Worm (Caenorhabditis elegans) whole organism, mixed stage, embryonic: ENCODE data around the gene ttr-8.
"Not testable (repeated sequence)": the region's sequence is repeated elsewhere in the genome, so short reads cannot be mapped to it uniquely, and the experiment has no call there.

Experiments
- elt-1 ChIP-seq: sonication (generic microtip); optimal IDR thresholded peaks from 2 replicates; lab custom pipeline; 2017; ENCODE audit warnings: missing genetic modification characterization, mild to moderate bottlenecking, missing compliant biosample characterization, antibody characterized with exemption, moderate library complexity, borderline replicate concordance; ENCODE audit not compliant: insufficient read depth
- hlh-1 ChIP-seq: fragments of 150-350 bp; optimal IDR thresholded peaks from 2 replicates; lab custom pipeline; 2014; ENCODE audit warnings: missing biosample characterization, missing genetic modification reagents, missing genetic modification characterization
- lin-13 ChIP-seq: fragments of 150-350 bp; optimal IDR thresholded peaks from 2 replicates; lab custom pipeline; 2014; ENCODE audit warnings: missing biosample characterization, missing genetic modification characterization
- nhr-237 ChIP-seq: fragments of 150-350 bp; optimal IDR thresholded peaks from 2 replicates; lab custom pipeline; 2014; ENCODE audit warnings: missing biosample characterization, missing genetic modification characterization
- sptf-1 ChIP-seq: sonication (generic microtip); optimal IDR thresholded peaks from 2 replicates; lab custom pipeline; 2017; ENCODE audit warnings: mild to moderate bottlenecking, missing genetic modification characterization, moderate library complexity, missing compliant biosample characterization
- unc-39 ChIP-seq: fragments of 150-350 bp; optimal IDR thresholded peaks from 2 replicates; lab custom pipeline; 2014; ENCODE audit warnings: missing biosample characterization, missing genetic modification characterization
- ztf-11 ChIP-seq: fragments of 150-350 bp; optimal IDR thresholded peaks from 2 replicates; lab custom pipeline; 2014; ENCODE audit warnings: missing biosample characterization, missing genetic modification characterization

DNA sequence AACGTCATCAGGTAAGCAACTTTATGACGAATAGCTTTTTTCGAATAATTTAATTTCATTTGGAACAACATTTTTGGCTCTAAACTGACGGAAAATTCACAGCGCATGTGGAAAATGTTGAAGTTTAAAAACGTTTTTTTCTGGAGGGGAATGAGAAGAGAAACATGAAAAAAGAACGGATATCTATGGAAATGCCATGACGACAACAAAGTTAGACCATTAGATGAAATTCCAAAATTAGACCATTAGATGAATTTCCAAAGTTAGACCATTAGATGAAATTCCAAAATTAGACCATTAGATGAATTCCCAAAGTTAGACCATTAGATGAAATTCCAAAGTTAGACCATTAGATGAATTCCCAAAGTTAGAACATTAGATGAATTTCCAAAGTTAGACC lies 29.3 kb upstream of the ttr-8 start, which contains the start of gene Y80D4G.2:
- not testable (repeated sequence) for TF ChIP-seq lin-13 (tag; lab: Kevin White, UChicago); sptf-1 (tag; lab: Kevin White, UChicago); unc-39 (tag; lab: Kevin White, UChicago); ztf-11; nhr-237; elt-1 (tag; lab: Kevin White, UChicago); hlh-1 (tag; lab: Kevin White, UChicago)
